Worm (Caenorhabditis elegans) whole organism, late embryonic: ENCODE measurements around the gene nhr-290.

Experiments
- ahr-1 ChIP-seq: sonication (generic microtip); optimal IDR thresholded peaks from 2 replicates; lab custom pipeline; 2016; ENCODE audit warnings: missing genetic modification characterization, missing compliant biosample characterization
- ama-1 ChIP-seq: fragments of 150-350 bp; optimal IDR thresholded peaks from 2 replicates; lab custom pipeline; 2014
- ceh-18 ChIP-seq: sonication (generic microtip); optimal IDR thresholded peaks from 2 replicates; lab custom pipeline; 2016; ENCODE audit warnings: missing genetic modification characterization, missing compliant biosample characterization
- dve-1 ChIP-seq: sonication (generic microtip); optimal IDR thresholded peaks from 2 replicates; lab custom pipeline; 2017; ENCODE audit warnings: antibody characterized with exemption, mild to moderate bottlenecking, missing genetic modification characterization, missing compliant biosample characterization
- gmeb-2 ChIP-seq: sonication (generic microtip); optimal IDR thresholded peaks from 2 replicates; lab custom pipeline; 2016; ENCODE audit warnings: missing genetic modification characterization, inconsistent platforms, missing compliant biosample characterization
- pag-3 ChIP-seq: sonication (generic microtip); optimal IDR thresholded peaks from 2 replicates; lab custom pipeline; 2016; ENCODE audit warnings: missing compliant biosample characterization, missing genetic modification characterization, borderline replicate concordance
- pha-2 ChIP-seq: sonication (generic microtip); optimal IDR thresholded peaks from 2 replicates; lab custom pipeline; 2017; ENCODE audit warnings: mild to moderate bottlenecking, missing genetic modification characterization, missing compliant biosample characterization
- pqm-1 ChIP-seq: sonication (generic microtip); optimal IDR thresholded peaks from 2 replicates; lab custom pipeline; 2016; ENCODE audit warnings: missing genetic modification characterization, missing compliant biosample characterization
- tbx-2 ChIP-seq: sonication (generic microtip); optimal IDR thresholded peaks from 2 replicates; lab custom pipeline; 2016; ENCODE audit warnings: missing genetic modification characterization, missing compliant biosample characterization

- TF ChIP-seq gmeb-2 (no peak), dve-1 (tag; lab: Kevin White, UChicago) (no peak), ahr-1 (no peak), ceh-18 (no peak), pha-2 (tag; lab: Kevin White, UChicago) (no peak), pag-3 (tag; lab: Kevin White, UChicago) (no peak), pqm-1 (tag; lab: Kevin White, UChicago) (no peak), tbx-2 (tag; lab: Kevin White, UChicago) (no peak), ama-1 (lab: Kevin White, UChicago) (no peak)
Observed at ce11 chrV:2573108-2573507, 873 bp upstream of the nhr-290 start, which contains the start of gene srj-20.
